Worm (Caenorhabditis elegans) whole organism, young adult: ENCODE data around the gene F45F2.10.
A peak's percentile ranks its signal among the peaks of the same experiment; 100 is the strongest.

Source experiments
- B0261.1 ChIP-seq: sonication (generic microtip); optimal IDR thresholded peaks from 2 replicates; lab custom pipeline; 2016; ENCODE audit warnings: mild to moderate bottlenecking, missing genetic modification characterization, moderate library complexity, missing compliant biosample characterization
- B0336.3 ChIP-seq: fragments of 200-800 bp; sonication (Bioruptor generic); IDR thresholded peaks from 2 replicates; pipeline ENCODE4 v1.3.6; 2022; ENCODE audit warnings: missing genetic modification characterization, missing compliant biosample characterization
- D2030.7 ChIP-seq: fragments of 200-800 bp; sonication (Bioruptor generic); IDR thresholded peaks from 2 replicates; pipeline ENCODE4 v1.3.6; 2022; ENCODE audit warnings: missing genetic modification reagents, missing genetic modification characterization, missing compliant biosample characterization
- F33H1.4 ChIP-seq: fragments of 200-800 bp; sonication (Bioruptor generic); IDR thresholded peaks from 2 replicates; pipeline ENCODE4 v1.3.6; 2022; ENCODE audit warnings: missing genetic modification reagents, missing genetic modification characterization, missing compliant biosample characterization
- K11D2.4 ChIP-seq: fragments of 200-800 bp; sonication (Bioruptor generic); IDR thresholded peaks from 2 replicates; pipeline ENCODE4 v1.3.6; 2022; ENCODE audit warnings: missing genetic modification reagents, missing genetic modification characterization, missing compliant biosample characterization
- T07F8.4 ChIP-seq: sonication (generic microtip); optimal IDR thresholded peaks from 2 replicates; lab custom pipeline; 2016; ENCODE audit warnings: mild to moderate bottlenecking, missing genetic modification characterization, moderate library complexity, missing compliant biosample characterization
- Y53F4B.3 ChIP-seq: fragments of 200-800 bp; sonication (Bioruptor generic); IDR thresholded peaks from 2 replicates; pipeline ENCODE4 v1.3.6; 2022; ENCODE audit warnings: missing genetic modification reagents, missing genetic modification characterization, missing compliant biosample characterization
- Y79H2A.3 ChIP-seq: fragments of 200-800 bp; sonication (Bioruptor generic); conservative IDR thresholded peaks from 2 replicates; pipeline ENCODE4 v1.3.6; 2022; ENCODE audit warnings: missing genetic modification reagents, missing genetic modification characterization, missing compliant biosample characterization
- ZK185.1 ChIP-seq: sonication (generic microtip); optimal IDR thresholded peaks from 2 replicates; lab custom pipeline; 2016; ENCODE audit warnings: mild to moderate bottlenecking, missing genetic modification characterization, missing compliant biosample characterization; ENCODE audit not compliant: poor library complexity, severe bottlenecking
- atf-7 ChIP-seq: sonication (generic microtip); optimal IDR thresholded peaks from 2 replicates; lab custom pipeline; 2017; ENCODE audit warnings: mild to moderate bottlenecking, missing genetic modification characterization, missing compliant biosample characterization
- athp-1 ChIP-seq: sonication (generic microtip); optimal IDR thresholded peaks from 2 replicates; lab custom pipeline; 2017; ENCODE audit warnings: mild to moderate bottlenecking, missing genetic modification characterization, missing compliant biosample characterization
- ceh-79 ChIP-seq: sonication (generic microtip); optimal IDR thresholded peaks from 2 replicates; lab custom pipeline; 2017; ENCODE audit warnings: mild to moderate bottlenecking, missing genetic modification characterization, missing compliant biosample characterization
- ceh-91 ChIP-seq: fragments of 200-800 bp; sonication (Bioruptor generic); IDR thresholded peaks from 2 replicates; pipeline ENCODE4 v1.3.6; 2022; ENCODE audit warnings: missing genetic modification reagents, missing genetic modification characterization, missing compliant biosample characterization
- dox-1 ChIP-seq: fragments of 200-800 bp; sonication (Bioruptor generic); IDR thresholded peaks from 2 replicates; pipeline ENCODE4 v1.3.6; 2022; ENCODE audit warnings: missing genetic modification reagents, missing genetic modification characterization, missing compliant biosample characterization
- efl-1 ChIP-seq: fragments of 150-350 bp; optimal IDR thresholded peaks from 2 replicates; lab custom pipeline; 2014; ENCODE audit warnings: missing biosample characterization, missing genetic modification reagents, missing genetic modification characterization
- gei-17 ChIP-seq: fragments of 200-800 bp; sonication (Bioruptor generic); optimal IDR thresholded peaks from 2 replicates; lab custom pipeline; 2018; ENCODE audit warnings: mild to moderate bottlenecking, missing genetic modification characterization, missing compliant biosample characterization
- hlh-12 ChIP-seq: sonication (generic microtip); optimal IDR thresholded peaks from 2 replicates; lab custom pipeline; 2016; ENCODE audit warnings: missing genetic modification characterization, missing compliant biosample characterization
- hlh-26 ChIP-seq: fragments of 200-800 bp; sonication (Bioruptor generic); conservative IDR thresholded peaks from 2 replicates; pipeline ENCODE4 v1.3.6; 2022; ENCODE audit warnings: missing genetic modification reagents, missing genetic modification characterization, missing compliant biosample characterization
- hmg-1.2 ChIP-seq: fragments of 200-800 bp; sonication (Bioruptor generic); IDR thresholded peaks from 2 replicates; pipeline ENCODE4 v1.3.6; 2022; ENCODE audit warnings: missing genetic modification reagents, missing genetic modification characterization, missing compliant biosample characterization
- hmg-20 ChIP-seq: fragments of 200-800 bp; sonication (Bioruptor generic); IDR thresholded peaks from 2 replicates; pipeline ENCODE4 v1.3.6; 2022; ENCODE audit warnings: missing genetic modification reagents, missing genetic modification characterization, missing compliant biosample characterization
- let-526 ChIP-seq: fragments of 200-800 bp; sonication (Bioruptor generic); IDR thresholded peaks from 2 replicates; pipeline ENCODE4 v1.3.6; 2022; ENCODE audit warnings: missing genetic modification reagents, missing genetic modification characterization, missing compliant biosample characterization
- let-607 ChIP-seq, 2 experiments: fragments of 200-800 bp in 1 of 2; sonication (Bioruptor generic) in 1 of 2; sonication (generic microtip) in 1 of 2; optimal IDR thresholded peaks; 2 replicates each; lab custom pipeline; 2016 to 2018; ENCODE audit warnings: mild to moderate bottlenecking in 2 of 2, missing compliant biosample characterization in 2 of 2, missing genetic modification characterization in 2 of 2, moderate library complexity in 2 of 2, missing genotype in 1 of 2
- lsl-1 ChIP-seq: fragments of 200-800 bp; sonication (Bioruptor generic); optimal IDR thresholded peaks from 2 replicates; lab custom pipeline; 2018; ENCODE audit warnings: mild to moderate bottlenecking, missing genetic modification characterization, moderate library complexity, missing compliant biosample characterization
- madf-10 ChIP-seq: sonication (generic microtip); optimal IDR thresholded peaks from 2 replicates; lab custom pipeline; 2016; ENCODE audit warnings: mild to moderate bottlenecking, missing genetic modification characterization, missing compliant biosample characterization
- madf-8 ChIP-seq: fragments of 200-800 bp; sonication (Bioruptor generic); conservative IDR thresholded peaks from 2 replicates; pipeline ENCODE4 v1.3.6; 2022; ENCODE audit warnings: missing genetic modification reagents, missing genetic modification characterization, missing compliant biosample characterization
- nfya-1 ChIP-seq: sonication (generic microtip); optimal IDR thresholded peaks from 2 replicates; lab custom pipeline; 2017; ENCODE audit warnings: antibody characterized with exemption, missing compliant biosample characterization, missing genetic modification characterization, borderline replicate concordance; ENCODE audit not compliant: insufficient read depth
- nhr-90 ChIP-seq: sonication (generic microtip); optimal IDR thresholded peaks from 2 replicates; lab custom pipeline; 2016; ENCODE audit warnings: missing genotype, mild to moderate bottlenecking, missing genetic modification characterization, missing compliant biosample characterization
- rcor-1 ChIP-seq: fragments of 200-800 bp; sonication (Bioruptor generic); IDR thresholded peaks from 2 replicates; pipeline ENCODE4 v1.3.6; 2022; ENCODE audit warnings: missing genetic modification reagents, missing genetic modification characterization, missing compliant biosample characterization
- rpc-1 ChIP-seq, 2 experiments: fragments of 150-350 bp in 1 of 2; sonication (generic microtip) in 1 of 2; optimal IDR thresholded peaks; 2 replicates each; lab custom pipeline; 2014 to 2018; ENCODE audit warnings: missing biosample characterization in 1 of 2, missing genetic modification characterization in 1 of 2, missing genetic modification reagents in 1 of 2, missing genotype in 1 of 2
- snpc-1.1 ChIP-seq: sonication (generic microtip); optimal IDR thresholded peaks from 2 replicates; lab custom pipeline; 2017; ENCODE audit warnings: missing genetic modification characterization, mild to moderate bottlenecking, missing compliant biosample characterization, antibody characterized with exemption, moderate library complexity, missing genotype, missing genetic modification reagents; ENCODE audit not compliant: insufficient read depth
- zfh-2 ChIP-seq: fragments of 200-800 bp; sonication (Bioruptor generic); conservative IDR thresholded peaks from 2 replicates; pipeline ENCODE4 v1.3.6; 2022; ENCODE audit warnings: missing genetic modification reagents, missing genetic modification characterization, missing compliant biosample characterization

The F45F2.10 gene

DNA sequence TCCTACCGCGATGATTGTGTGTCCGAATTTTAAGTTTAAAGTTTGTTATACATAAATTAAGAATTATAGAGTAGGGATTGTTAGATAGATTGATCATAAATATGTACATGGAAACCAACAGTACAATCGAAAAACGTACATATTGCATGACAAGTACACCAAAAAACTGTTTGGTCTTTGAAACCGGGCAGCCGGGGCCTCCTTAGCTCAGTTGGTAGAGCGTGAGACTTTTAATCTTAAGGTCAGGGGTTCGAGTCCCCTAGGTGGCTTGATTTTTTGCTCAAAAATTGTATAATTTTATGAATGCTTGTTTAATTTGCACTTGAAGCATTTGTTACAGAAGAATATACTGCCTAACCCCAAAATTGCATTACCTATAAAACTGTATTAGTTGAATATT, 23.6 kb downstream of the F45F2.10 start (continued):
- TF ChIP-seq athp-1 (tag; lab: Kevin White, UChicago) (no peak), B0261.1 (tag; lab: Kevin White, UChicago) (peak; percentile 66)

DNA sequence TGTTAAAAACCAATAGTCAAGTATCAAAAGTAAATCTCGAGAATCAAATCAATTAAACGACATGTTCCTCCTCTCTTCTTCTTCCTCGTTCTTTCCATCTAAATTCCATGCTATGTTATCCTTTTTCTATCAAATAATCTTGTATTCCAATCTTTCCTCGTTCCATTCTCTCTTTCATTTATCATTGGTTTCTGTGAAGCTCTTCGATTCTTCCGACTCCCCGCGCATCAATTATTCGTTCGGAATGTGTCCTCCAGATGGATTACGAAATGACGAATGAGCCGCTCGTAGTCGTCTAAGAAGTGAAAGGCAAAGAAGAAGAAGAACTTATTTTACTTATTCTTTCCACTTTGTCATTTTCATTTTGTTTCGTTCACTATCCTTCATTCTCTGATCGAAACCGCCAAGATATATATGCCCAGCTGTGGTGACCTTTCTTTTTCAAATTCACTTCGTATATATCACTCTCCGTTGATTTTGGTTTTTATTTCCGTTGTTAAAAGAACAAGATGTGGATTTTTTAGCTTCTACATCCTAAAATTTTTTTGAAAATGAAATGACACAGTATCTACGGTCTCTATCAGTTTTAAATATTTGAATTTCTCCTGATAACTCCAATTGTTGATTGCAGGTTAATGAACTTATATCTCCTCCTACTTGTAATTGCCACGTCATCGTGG, 24.3 kb downstream of the F45F2.10 start, which contains the start of gene pxn-1:
Gene pxn-1, plus strand, starts transcription at position 630 of the 680 bp plus-strand sequence.
- no peak for TF ChIP-seq lsl-1 (GFP tag; lab: Kevin White, UChicago)
- no peak for TF ChIP-seq dox-1 (GFP tag; lab: Robert Waterston, UW)
- no peak for TF ChIP-seq zfh-2 (GFP tag; lab: Robert Waterston, UW)
- no peak for TF ChIP-seq atf-7 (tag; lab: Kevin White, UChicago)
- no peak for TF ChIP-seq madf-10 (tag; lab: Kevin White, UChicago)
- no peak for TF ChIP-seq nfya-1 (tag; lab: Kevin White, UChicago)
- TF ChIP-seq hmg-1.2 (GFP tag; lab: Robert Waterston, UW): no peak
- TF ChIP-seq hmg-20 (GFP tag; lab: Robert Waterston, UW): no peak
- no peak for TF ChIP-seq Y53F4B.3 (GFP tag; lab: Robert Waterston, UW)
- TF ChIP-seq efl-1 (GFP tag; lab: Kevin White, UChicago): no peak
- TF ChIP-seq T07F8.4: no peak
- TF ChIP-seq rcor-1 (GFP tag; lab: Robert Waterston, UW): no peak
- no peak for TF ChIP-seq let-526 (GFP tag; lab: Robert Waterston, UW)

DNA sequence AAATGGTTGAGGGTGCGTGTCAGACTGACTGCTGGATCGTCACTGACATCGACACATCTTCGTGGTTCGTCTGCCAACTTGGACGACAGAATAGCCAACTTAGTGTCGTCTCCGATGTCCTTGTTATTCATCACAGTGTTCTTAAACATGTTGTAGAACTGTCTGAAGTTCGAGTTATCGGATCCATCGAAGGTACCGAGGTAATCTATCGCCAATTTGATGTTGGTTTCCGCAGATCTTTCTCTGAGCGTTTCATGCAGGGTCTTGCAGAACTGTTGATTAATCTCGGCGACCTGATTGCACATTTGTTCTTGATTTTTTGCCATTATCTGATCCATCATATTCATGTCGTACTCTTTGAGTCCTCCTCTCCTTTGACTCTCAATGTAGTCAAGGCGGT, 37.4 kb downstream of the F45F2.10 start:
- TF ChIP-seq hlh-12 (tag; lab: Kevin White, UChicago): no peak
- TF ChIP-seq madf-8: no peak
- TF ChIP-seq let-607 (tag; optimal IDR thresholded peaks at IDR 0.05; lab: Kevin White, UChicago): no peak
- TF ChIP-seq ceh-79 (tag; lab: Kevin White, UChicago): no peak
- no peak for TF ChIP-seq D2030.7 (GFP tag; lab: Robert Waterston, UW)
- TF ChIP-seq snpc-1.1: no peak
- no peak for TF ChIP-seq K11D2.4 (GFP tag; lab: Robert Waterston, UW)
- TF ChIP-seq ZK185.1 (tag; lab: Kevin White, UChicago): no peak
- no peak for TF ChIP-seq F33H1.4
- TF ChIP-seq ceh-91 (GFP tag; lab: Robert Waterston, UW): no peak
- no peak for TF ChIP-seq athp-1 (tag; lab: Kevin White, UChicago)
- TF ChIP-seq lsl-1 (GFP tag; lab: Kevin White, UChicago): no peak
- no peak for TF ChIP-seq Y79H2A.3 (GFP tag; lab: Robert Waterston, UW)
- TF ChIP-seq hlh-26 (GFP tag; lab: Robert Waterston, UW): no peak
- TF ChIP-seq gei-17 (GFP tag; lab: Kevin White, UChicago): no peak
- no peak for TF ChIP-seq rpc-1 (optimal IDR thresholded peaks at IDR 0.05; lab: Kevin White, UChicago)
- TF ChIP-seq rpc-1 (tag; optimal IDR thresholded peaks at IDR 0.05; lab: Kevin White, UChicago): no peak

DNA sequence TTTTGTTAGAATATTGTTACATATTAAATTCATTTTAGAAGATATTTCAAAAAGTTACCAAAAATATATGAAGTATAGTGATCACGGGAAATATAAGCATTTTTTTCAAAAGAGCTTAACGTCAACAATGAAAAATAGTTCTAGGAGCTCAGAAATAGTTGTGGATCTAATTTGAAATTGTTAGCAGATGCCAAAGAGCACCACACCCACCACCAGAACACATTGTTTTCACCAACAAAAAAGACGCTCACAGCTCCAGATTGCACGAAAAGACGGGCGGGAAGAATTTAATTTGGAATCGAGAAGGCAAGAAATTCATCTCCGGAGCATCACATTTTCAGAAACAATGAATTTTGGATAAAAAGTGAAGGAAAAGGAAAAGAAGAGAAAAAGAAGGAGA, 47.8 kb downstream of the F45F2.10 start, which contains the start of gene gplb-1:
Gene gplb-1, minus strand, starts transcription at position 337 of the 400 bp plus-strand sequence.
- TF ChIP-seq nhr-90 (tag; lab: Kevin White, UChicago): no peak
- no peak for TF ChIP-seq B0336.3 (GFP tag; lab: Robert Waterston, UW)
